Fruit fly (Drosophila melanogaster) whole organism, adult: ENCODE measurements around the gene Adk2.

Experiments
- CG1620 ChIP-seq: fragments of 200-800 bp; sonication (Bioruptor generic); optimal IDR thresholded peaks from 2 replicates; lab custom pipeline; 2016; ENCODE audit warnings: missing biosample characterization, missing genetic modification characterization
- CG33017 ChIP-seq: fragments of 200-800 bp; sonication (Bioruptor generic); optimal IDR thresholded peaks from 2 replicates; lab custom pipeline; 2018; ENCODE audit warnings: missing biosample characterization, mild to moderate bottlenecking, missing genetic modification characterization, moderate library complexity
- CG5204 ChIP-seq: fragments of 200-800 bp; sonication (Bioruptor generic); optimal IDR thresholded peaks from 2 replicates; lab custom pipeline; 2016; ENCODE audit warnings: missing biosample characterization, missing genetic modification characterization
- CG7045 ChIP-seq: fragments of 200-800 bp; sonication (Bioruptor generic); optimal IDR thresholded peaks from 2 replicates; lab custom pipeline; 2017; ENCODE audit warnings: missing biosample characterization, mild to moderate bottlenecking, missing genetic modification characterization
- CG7101 ChIP-seq: fragments of 200-800 bp; sonication (Bioruptor generic); optimal IDR thresholded peaks from 2 replicates; lab custom pipeline; 2018; ENCODE audit warnings: missing biosample characterization, mild to moderate bottlenecking, missing genetic modification characterization, moderate library complexity
- Clk ChIP-seq: fragments of 200-800 bp; sonication (Bioruptor generic); optimal IDR thresholded peaks from 2 replicates; lab custom pipeline; 2017; ENCODE audit warnings: missing biosample characterization, missing genetic modification characterization
- Mnt ChIP-seq: fragments of 200-800 bp; sonication (Bioruptor generic); optimal IDR thresholded peaks from 2 replicates; lab custom pipeline; 2016; ENCODE audit warnings: missing biosample characterization, mild to moderate bottlenecking, missing genetic modification characterization
- cic ChIP-seq: fragments of 200-800 bp; sonication (Bioruptor generic); optimal IDR thresholded peaks from 2 replicates; lab custom pipeline; 2017; ENCODE audit warnings: missing biosample characterization, mild to moderate bottlenecking, missing genetic modification characterization, moderate library complexity
- cnc ChIP-seq, 2 experiments: fragments of >200 bp; optimal IDR thresholded peaks; 2 replicates each; lab custom pipeline; 2017
- kay ChIP-seq: fragments of 200-800 bp; sonication (Bioruptor generic); peaks from one replicate; lab custom pipeline; 2016; ENCODE audit warnings: missing biosample characterization, missing genetic modification characterization, borderline replicate concordance
- ovo ChIP-seq: fragments of 200-800 bp; sonication (Bioruptor generic); optimal IDR thresholded peaks from 2 replicates; lab custom pipeline; 2016; ENCODE audit warnings: missing biosample characterization, missing genetic modification characterization
- pad ChIP-seq: fragments of 200-800 bp; sonication (Bioruptor generic); optimal IDR thresholded peaks from 3 replicates; lab custom pipeline; 2017; ENCODE audit warnings: missing biosample characterization, missing genetic modification characterization, mild to moderate bottlenecking, moderate library complexity, missing genetic modification reagents

The Adk2 gene

DNA sequence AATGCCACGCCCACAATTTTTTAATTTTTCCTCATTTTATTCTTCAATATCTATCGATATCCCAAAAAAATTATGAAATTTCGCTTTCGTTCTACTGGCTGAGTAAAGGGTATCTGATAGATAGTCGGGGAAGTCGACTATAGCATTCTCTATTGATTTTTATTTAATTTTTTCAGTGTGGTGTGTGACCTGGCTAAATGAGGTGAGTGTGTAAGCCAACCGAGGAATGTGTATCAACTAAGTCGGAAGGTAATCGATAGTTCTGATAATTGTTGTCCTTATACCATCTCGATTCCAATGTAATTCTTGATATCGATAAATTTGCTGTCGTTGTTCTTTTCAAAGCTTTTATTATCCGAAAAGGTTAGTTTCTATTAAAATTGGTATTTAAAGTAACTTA lies 16.0 kb downstream of the Adk2 start, which contains the start of gene CG11263:
TSS of gene CG11263 (plus strand) at position 328 of the 400 bp plus-strand sequence.
- peak; percentile 3 for TF ChIP-seq CG7101 (tag; lab: Kevin White, UChicago)
- TF ChIP-seq pad (GFP tag; lab: Kevin White, UChicago), result no peak

DNA sequence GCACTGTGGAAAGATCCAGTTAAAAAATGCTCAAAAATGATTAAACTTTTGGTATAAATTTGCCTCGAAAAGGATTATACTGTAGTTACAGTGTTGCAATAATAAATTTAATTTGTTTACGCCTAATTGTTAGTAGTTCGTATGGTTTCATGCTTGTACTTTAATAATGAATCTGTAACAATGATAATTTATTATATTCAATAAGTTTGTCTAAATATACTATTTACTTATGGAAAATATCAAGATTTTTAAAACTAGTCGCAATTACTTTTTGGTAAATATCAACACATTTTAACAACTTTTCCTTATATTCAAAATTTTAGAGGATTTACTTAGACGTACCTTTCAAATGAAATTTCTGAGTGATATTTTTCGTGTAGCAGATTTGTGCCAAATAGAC lies 27.7 kb downstream of the Adk2 start, which contains the start of gene CG11262:
TSS of gene CG11262 (plus strand) at position 301 of the 400 bp plus-strand sequence.
- TF ChIP-seq Clk (GFP tag; lab: Kevin White, UChicago), result no peak

DNA sequence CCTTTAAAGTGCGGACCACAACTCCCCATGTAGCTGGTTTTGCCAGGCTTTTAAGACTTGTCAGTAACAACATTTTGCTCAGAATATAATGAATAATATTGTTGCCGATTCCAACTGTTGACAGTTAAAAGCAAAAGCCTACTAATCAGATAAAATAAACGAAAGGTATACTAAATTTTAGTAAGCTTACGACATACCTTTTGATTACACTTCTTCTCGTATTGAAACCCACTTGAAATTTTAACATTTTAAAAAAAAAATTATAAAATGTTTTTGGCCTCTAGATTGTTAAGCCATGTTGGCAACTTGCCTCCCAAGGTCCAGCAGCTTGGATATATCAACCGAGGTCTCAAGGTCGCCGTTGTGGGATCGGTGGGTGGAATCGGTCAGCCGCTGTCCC lies 50.2 kb downstream of the Adk2 start, which contains the start of the genes CG10748 and CG10749:
TSS of gene CG10748 (minus strand) at position 101 of the 400 bp plus-strand sequence.
TSS of gene CG10749 (plus strand) at position 216 of the 400 bp plus-strand sequence.
- TF ChIP-seq ovo (GFP tag; lab: Kevin White, UChicago) (no peak), CG7045 (GFP tag; lab: Kevin White, UChicago) (no peak), cic (GFP tag; lab: Kevin White, UChicago) (no peak), kay (GFP tag; lab: Kevin White, UChicago) (no peak), cnc (optimal IDR thresholded peaks at IDR 0.05; lab: Kevin White, UChicago) (no peak), Mnt (GFP tag; lab: Kevin White, UChicago) (no peak), CG5204 (no peak), CG33017 (no peak), CG1620 (GFP tag; lab: Kevin White, UChicago) (no peak)
